Worm (Caenorhabditis elegans) whole organism, L1 larva: ENCODE results near the gene rab-1.

Experiments used
- grh-1 ChIP-seq: fragments of 200-800 bp; sonication (Bioruptor generic); IDR thresholded peaks from 2 replicates; pipeline ENCODE4 v1.3.6; 2022; ENCODE audit warnings: missing genetic modification reagents, missing genetic modification characterization, missing compliant biosample characterization
- lin-15B ChIP-seq: fragments of 150-350 bp; sonication (generic microtip); optimal IDR thresholded peaks from 3 replicates; lab custom pipeline; 2014; ENCODE audit warnings: missing biosample characterization, missing genetic modification characterization
- nhr-12 ChIP-seq: sonication (generic microtip); optimal IDR thresholded peaks from 2 replicates; lab custom pipeline; 2017; ENCODE audit warnings: missing biosample characterization, missing genetic modification characterization
- nhr-71 ChIP-seq: sonication (generic microtip); optimal IDR thresholded peaks from 2 replicates; lab custom pipeline; 2016; ENCODE audit warnings: mild to moderate bottlenecking, missing genetic modification characterization, moderate library complexity, missing compliant biosample characterization
- nhr-77 ChIP-seq: fragments of 150-350 bp; optimal IDR thresholded peaks from 2 replicates; lab custom pipeline; 2014; ENCODE audit warnings: missing biosample characterization, missing genetic modification characterization
- nhr-90 ChIP-seq: sonication (generic microtip); optimal IDR thresholded peaks from 2 replicates; lab custom pipeline; 2016; ENCODE audit warnings: mild to moderate bottlenecking, missing genetic modification characterization, missing compliant biosample characterization; ENCODE audit not compliant: poor library complexity
- snpc-4 ChIP-seq: fragments of 150-350 bp; optimal IDR thresholded peaks from 2 replicates; lab custom pipeline; 2014; ENCODE audit warnings: missing biosample characterization, missing genetic modification characterization
- sox-4 ChIP-seq: sonication (generic microtip); optimal IDR thresholded peaks from 2 replicates; lab custom pipeline; 2016; ENCODE audit warnings: missing genetic modification characterization, missing compliant biosample characterization
- sup-37 ChIP-seq: fragments of 200-800 bp; sonication (Bioruptor generic); optimal IDR thresholded peaks from 2 replicates; lab custom pipeline; 2018; ENCODE audit warnings: mild to moderate bottlenecking, missing genetic modification characterization, missing compliant biosample characterization

- TF ChIP-seq nhr-12 (tag; lab: Kevin White, UChicago) (no peak), grh-1 (GFP tag; lab: Robert Waterston, UW) (no peak), nhr-71 (tag; lab: Kevin White, UChicago) (peak; percentile 47), sup-37 (GFP tag; lab: Kevin White, UChicago) (no peak), lin-15B (tag; lab: Kevin White, UChicago) (no peak), snpc-4 (no peak), nhr-90 (tag; lab: Kevin White, UChicago) (no peak), nhr-77 (tag; lab: Kevin White, UChicago) (no peak), sox-4 (tag; lab: Kevin White, UChicago) (no peak)
Observed at ce11 chrV:1285657-1286123, 21.9 kb upstream of the rab-1 start, which contains the start of gene tank-1.
